Fruit fly (Drosophila melanogaster) S2 (cell line): ENCODE data around the gene CG31904.
"Not testable (repeated sequence)": the region's sequence is repeated elsewhere in the genome, so short reads cannot be mapped to it uniquely, and the experiment has no call there.

Experiments used
- CG8478 ChIP-seq: fragments of >200 bp; optimal IDR thresholded peaks from 2 replicates; lab custom pipeline; 2018
- CTCF ChIP-seq, 2 experiments: fragments of >200 bp; optimal IDR thresholded peaks; 2 replicates each; lab custom pipeline; 2018

- not testable (repeated sequence) for TF ChIP-seq CTCF (optimal IDR thresholded peaks at IDR 0.05; lab: Kevin White, UChicago); CG8478 (lab: Kevin White, UChicago)
Measured at dm6 chr2L:7732570-7732969, 6.0 kb downstream of the CG31904 start, which contains the start of gene CG13796.
